Worm (Caenorhabditis elegans): ENCODE results near the gene Y7A5A.24.

Y7A5A.24 gene

ce11 chrX:15771411-15771810 lies 10.5 kb downstream of the Y7A5A.24 start, which contains the start of gene Y7A5A.1:
TSS of gene Y7A5A.1 (minus strand) at chrX:15771493.
- no peak for TF ChIP-seq K09A11.1 (tag; optimal IDR thresholded peaks at IDR 0.05; ENCODE audit: insufficient read depth)
- TF ChIP-seq odd-2 (tag; optimal IDR thresholded peaks at IDR 0.05) = no peak
- TF ChIP-seq ceh-31 (tag; optimal IDR thresholded peaks at IDR 0.05) = no peak

- TF ChIP-seq hlh-8 (tag; optimal IDR thresholded peaks at IDR 0.05) (no peak), odd-2 (tag; optimal IDR thresholded peaks at IDR 0.05) (no peak), unc-3 (GFP tag; conservative IDR thresholded peaks at IDR 0.05) (no peak), unc-3 (tag; optimal IDR thresholded peaks at IDR 0.05) (no peak), pha-2 (tag; optimal IDR thresholded peaks at IDR 0.05) (no peak), ceh-30 (tag; optimal IDR thresholded peaks at IDR 0.05) (no peak), zip-5 (tag; optimal IDR thresholded peaks at IDR 0.05) (no peak), C38D4.7 (GFP tag; optimal IDR thresholded peaks at IDR 0.05) (no peak), madf-2 (tag; optimal IDR thresholded peaks at IDR 0.05) (no peak), ahr-1 (tag; optimal IDR thresholded peaks at IDR 0.05) (no peak), lim-6 (tag; optimal IDR thresholded peaks at IDR 0.05) (no peak), fax-1 (tag; optimal IDR thresholded peaks at IDR 0.05) (no peak), syd-9 (tag; optimal IDR thresholded peaks at IDR 0.05) (no peak), gmeb-2 (tag; optimal IDR thresholded peaks at IDR 0.05) (no peak), hlh-13 (GFP tag; optimal IDR thresholded peaks at IDR 0.05) (no peak), T23F11.4 (GFP tag; optimal IDR thresholded peaks at IDR 0.05) (no peak)
These were observed 11.1 kb downstream of the Y7A5A.24 start for ce11 chrX:15770787-15771186.

ce11 chrX:15769895-15770559 lies 11.9 kb downstream of the Y7A5A.24 start:
- peak; percentile 4 for TF ChIP-seq elt-2 (tag; optimal IDR thresholded peaks at IDR 0.05)
- TF ChIP-seq pqm-1 (tag; optimal IDR thresholded peaks at IDR 0.05) = no peak

- TF ChIP-seq C38D4.7 (GFP tag; optimal IDR thresholded peaks at IDR 0.05) (no peak), tbx-2 (tag; optimal IDR thresholded peaks at IDR 0.05) (no peak), ceh-24 (tag; optimal IDR thresholded peaks at IDR 0.05) (no peak), hlh-6 (tag; optimal IDR thresholded peaks at IDR 0.05) (no peak), tbx-7 (tag; optimal IDR thresholded peaks at IDR 0.05) (no peak)
These were observed 13.4 kb downstream of the Y7A5A.24 start for ce11 chrX:15768532-15768931.

- TF ChIP-seq K02D7.2 (tag; optimal IDR thresholded peaks at IDR 0.05) (no peak), ceh-22 (tag; optimal IDR thresholded peaks at IDR 0.05) (no peak), ceh-45 (GFP tag; IDR thresholded peaks at IDR 0.05) (no peak), odd-2 (tag; optimal IDR thresholded peaks at IDR 0.05) (no peak), hlh-8 (tag; optimal IDR thresholded peaks at IDR 0.05) (no peak), ceh-18 (tag; optimal IDR thresholded peaks at IDR 0.05) (no peak), sox-2 (GFP tag; IDR thresholded peaks at IDR 0.05) (no peak), elt-4 (tag; optimal IDR thresholded peaks at IDR 0.05) (no peak), pax-1 (tag; optimal IDR thresholded peaks at IDR 0.05) (no peak), ceh-6 (GFP tag; optimal IDR thresholded peaks at IDR 0.05) (no peak), hlh-15 (tag; optimal IDR thresholded peaks at IDR 0.05) (no peak), unc-3 (GFP tag; conservative IDR thresholded peaks at IDR 0.05) (no peak), unc-3 (tag; optimal IDR thresholded peaks at IDR 0.05) (no peak), ref-2 (tag; optimal IDR thresholded peaks at IDR 0.05) (no peak), pha-2 (tag; optimal IDR thresholded peaks at IDR 0.05) (no peak)
These were observed 15.1 kb downstream of the Y7A5A.24 start for ce11 chrX:15766861-15767260.

All from whole organism, late embryonic.